Worm (Caenorhabditis elegans) whole organism, L1 larva: ENCODE data around the gene irld-38.

Source experiments
- C04F5.9 ChIP-seq: sonication (generic microtip); optimal IDR thresholded peaks from 2 replicates; lab custom pipeline; 2016; ENCODE audit warnings: missing genetic modification characterization, missing compliant biosample characterization
- F16B12.6 ChIP-seq: fragments of 150-350 bp; optimal IDR thresholded peaks from 2 replicates; lab custom pipeline; 2014; ENCODE audit warnings: missing biosample characterization, missing genetic modification characterization
- Y116A8C.19 ChIP-seq: sonication (generic microtip); optimal IDR thresholded peaks from 2 replicates; lab custom pipeline; 2016; ENCODE audit warnings: missing compliant biosample characterization, missing genetic modification characterization, borderline replicate concordance
- alr-1 ChIP-seq: fragments of 200-800 bp; sonication (Bioruptor generic); optimal IDR thresholded peaks from 2 replicates; lab custom pipeline; 2018; ENCODE audit warnings: borderline replicate concordance, mild to moderate bottlenecking, missing genetic modification characterization, missing compliant biosample characterization
- blmp-1 ChIP-seq: fragments of 150-350 bp; optimal IDR thresholded peaks from 2 replicates; lab custom pipeline; 2014; ENCODE audit warnings: missing biosample characterization, missing genetic modification characterization
- ceh-63 ChIP-seq: fragments of 200-800 bp; sonication (Bioruptor generic); optimal IDR thresholded peaks from 2 replicates; lab custom pipeline; 2018; ENCODE audit warnings: mild to moderate bottlenecking, missing genetic modification characterization, missing compliant biosample characterization
- ceh-8 ChIP-seq: fragments of 200-800 bp; sonication (Bioruptor generic); optimal IDR thresholded peaks from 2 replicates; lab custom pipeline; 2018; ENCODE audit warnings: mild to moderate bottlenecking, missing genetic modification characterization, moderate library complexity, missing compliant biosample characterization
- ceh-82 ChIP-seq, 3 experiments: fragments of 150-350 bp in 1 of 3; sonication (generic microtip) in 2 of 3; optimal IDR thresholded peaks; 2 replicates each; lab custom pipeline; 2014 to 2017; ENCODE audit warnings: missing biosample characterization in 3 of 3, missing genetic modification characterization in 3 of 3
- ces-1 ChIP-seq: fragments of 150-350 bp; optimal IDR thresholded peaks from 2 replicates; lab custom pipeline; 2014; ENCODE audit warnings: missing biosample characterization, missing genetic modification reagents, missing genetic modification characterization
- dsc-1 ChIP-seq: sonication (generic microtip); optimal IDR thresholded peaks from 2 replicates; lab custom pipeline; 2016; ENCODE audit warnings: mild to moderate bottlenecking, missing genetic modification characterization, missing compliant biosample characterization
- elt-2 ChIP-seq: sonication (generic microtip); optimal IDR thresholded peaks from 2 replicates; lab custom pipeline; 2016; ENCODE audit warnings: missing genetic modification characterization, mild to moderate bottlenecking, inconsistent platforms, missing compliant biosample characterization, missing genetic modification reagents
- fkh-8 ChIP-seq: sonication (generic microtip); optimal IDR thresholded peaks from 2 replicates; lab custom pipeline; 2016; ENCODE audit warnings: mild to moderate bottlenecking, missing genetic modification characterization, missing compliant biosample characterization
- fos-1 ChIP-seq: fragments of 150-350 bp; optimal IDR thresholded peaks from 2 replicates; lab custom pipeline; 2014; ENCODE audit warnings: missing biosample characterization, missing genetic modification characterization
- grh-1 ChIP-seq: fragments of 200-800 bp; sonication (Bioruptor generic); IDR thresholded peaks from 2 replicates; pipeline ENCODE4 v1.3.6; 2022; ENCODE audit warnings: missing genetic modification reagents, missing genetic modification characterization, missing compliant biosample characterization
- hlh-17 ChIP-seq: fragments of 200-800 bp; sonication (Bioruptor generic); optimal IDR thresholded peaks from 2 replicates; lab custom pipeline; 2018; ENCODE audit warnings: missing genetic modification characterization, mild to moderate bottlenecking, missing compliant biosample characterization, moderate library complexity, borderline replicate concordance
- hlh-4 ChIP-seq: sonication (generic microtip); optimal IDR thresholded peaks from 2 replicates; lab custom pipeline; 2016; ENCODE audit warnings: mild to moderate bottlenecking, missing genetic modification characterization, missing compliant biosample characterization
- jun-1 ChIP-seq: fragments of 150-350 bp; optimal IDR thresholded peaks from 2 replicates; lab custom pipeline; 2014; ENCODE audit warnings: missing biosample characterization, missing genetic modification reagents, missing genetic modification characterization
- lin-13 ChIP-seq: fragments of 150-350 bp; optimal IDR thresholded peaks from 2 replicates; lab custom pipeline; 2014; ENCODE audit warnings: missing biosample characterization, missing genetic modification reagents, missing genetic modification characterization
- lin-35 ChIP-seq, 2 experiments: fragments of 150-350 bp; optimal IDR thresholded peaks; 2 replicates each; lab custom pipeline; 2014; ENCODE audit warnings: missing biosample characterization in 2 of 2, missing genetic modification characterization in 2 of 2, missing genetic modification reagents in 2 of 2
- lin-39 ChIP-seq: fragments of 150-350 bp; optimal IDR thresholded peaks from 2 replicates; lab custom pipeline; 2014; ENCODE audit warnings: missing biosample characterization, missing genetic modification reagents, missing genetic modification characterization
- lir-3 ChIP-seq: sonication (generic microtip); optimal IDR thresholded peaks from 2 replicates; lab custom pipeline; 2016; ENCODE audit warnings: mild to moderate bottlenecking, missing genetic modification characterization, moderate library complexity, missing compliant biosample characterization; ENCODE audit not compliant: poor library complexity
- lsy-2 ChIP-seq, 2 experiments: fragments of 150-350 bp; optimal IDR thresholded peaks; 2 replicates each; lab custom pipeline; 2014; ENCODE audit warnings: missing biosample characterization in 2 of 2, missing genetic modification characterization in 2 of 2
- mdl-1 ChIP-seq, 2 experiments: fragments of 150-350 bp; optimal IDR thresholded peaks; 2 replicates each; lab custom pipeline; 2014 to 2017; ENCODE audit warnings: missing biosample characterization in 2 of 2, missing genetic modification characterization in 2 of 2, inconsistent platforms in 1 of 2
- nhr-11 ChIP-seq: fragments of 150-350 bp; optimal IDR thresholded peaks from 2 replicates; lab custom pipeline; 2014; ENCODE audit warnings: missing biosample characterization, missing genetic modification characterization
- nhr-71 ChIP-seq: sonication (generic microtip); optimal IDR thresholded peaks from 2 replicates; lab custom pipeline; 2016; ENCODE audit warnings: mild to moderate bottlenecking, missing genetic modification characterization, moderate library complexity, missing compliant biosample characterization
- nhr-84 ChIP-seq: sonication (generic microtip); optimal IDR thresholded peaks from 2 replicates; lab custom pipeline; 2017; ENCODE audit warnings: missing biosample characterization, missing genetic modification characterization
- nhr-85 ChIP-seq: sonication (generic microtip); peaks from one replicate; lab custom pipeline; 2016; ENCODE audit warnings: missing genetic modification characterization, inconsistent platforms, missing compliant biosample characterization
- pag-3 ChIP-seq: sonication (generic microtip); optimal IDR thresholded peaks from 2 replicates; lab custom pipeline; 2017; ENCODE audit warnings: missing genetic modification characterization, mild to moderate bottlenecking, missing compliant biosample characterization, antibody characterized with exemption, borderline replicate concordance; ENCODE audit not compliant: insufficient read depth
- pqm-1 ChIP-seq: sonication (generic microtip); optimal IDR thresholded peaks from 3 replicates; lab custom pipeline; 2017; ENCODE audit warnings: missing biosample characterization, missing genetic modification characterization
- rnt-1 ChIP-seq: sonication (generic microtip); optimal IDR thresholded peaks from 2 replicates; lab custom pipeline; 2016; ENCODE audit warnings: mild to moderate bottlenecking, missing genetic modification characterization, moderate library complexity, missing compliant biosample characterization
- snpc-4 ChIP-seq: fragments of 150-350 bp; optimal IDR thresholded peaks from 2 replicates; lab custom pipeline; 2014; ENCODE audit warnings: missing biosample characterization, missing genetic modification characterization
- sptf-1 ChIP-seq: fragments of 150-350 bp; optimal IDR thresholded peaks from 2 replicates; lab custom pipeline; 2014; ENCODE audit warnings: missing biosample characterization, missing genetic modification characterization
- sup-37 ChIP-seq: fragments of 200-800 bp; sonication (Bioruptor generic); optimal IDR thresholded peaks from 2 replicates; lab custom pipeline; 2018; ENCODE audit warnings: mild to moderate bottlenecking, missing genetic modification characterization, missing compliant biosample characterization
- swsn-7 ChIP-seq: sonication (generic microtip); optimal IDR thresholded peaks from 2 replicates; lab custom pipeline; 2016; ENCODE audit warnings: missing genetic modification characterization, missing compliant biosample characterization
- unc-130 ChIP-seq: fragments of 150-350 bp; optimal IDR thresholded peaks from 2 replicates; lab custom pipeline; 2017; ENCODE audit warnings: missing biosample characterization, missing genetic modification characterization, inconsistent platforms
- unc-30 ChIP-seq: sonication (generic microtip); optimal IDR thresholded peaks from 2 replicates; lab custom pipeline; 2017; ENCODE audit warnings: missing biosample characterization, missing genetic modification characterization
- unc-62 ChIP-seq: fragments of 150-350 bp; optimal IDR thresholded peaks from 2 replicates; lab custom pipeline; 2014; ENCODE audit warnings: missing biosample characterization, missing genetic modification reagents, missing genetic modification characterization
- unc-98 ChIP-seq: fragments of 200-800 bp; sonication (Bioruptor generic); IDR thresholded peaks from 2 replicates; pipeline ENCODE4 v1.3.6; 2022; ENCODE audit warnings: missing genetic modification characterization, missing compliant biosample characterization
- vab-15 ChIP-seq: sonication (generic microtip); optimal IDR thresholded peaks from 2 replicates; lab custom pipeline; 2017; ENCODE audit warnings: missing genotype, mild to moderate bottlenecking, missing genetic modification characterization, missing compliant biosample characterization
- zip-4 ChIP-seq: fragments of 200-800 bp; sonication (Bioruptor generic); optimal IDR thresholded peaks from 2 replicates; lab custom pipeline; 2018; ENCODE audit warnings: mild to moderate bottlenecking, missing genetic modification characterization, moderate library complexity, missing compliant biosample characterization
- ztf-11 ChIP-seq, 2 experiments: sonication (generic microtip); optimal IDR thresholded peaks; 2 replicates each; lab custom pipeline; 2016 to 2017; ENCODE audit warnings: missing genetic modification characterization in 2 of 2, missing biosample characterization in 1 of 2, missing compliant biosample characterization in 1 of 2

Gene irld-38

DNA sequence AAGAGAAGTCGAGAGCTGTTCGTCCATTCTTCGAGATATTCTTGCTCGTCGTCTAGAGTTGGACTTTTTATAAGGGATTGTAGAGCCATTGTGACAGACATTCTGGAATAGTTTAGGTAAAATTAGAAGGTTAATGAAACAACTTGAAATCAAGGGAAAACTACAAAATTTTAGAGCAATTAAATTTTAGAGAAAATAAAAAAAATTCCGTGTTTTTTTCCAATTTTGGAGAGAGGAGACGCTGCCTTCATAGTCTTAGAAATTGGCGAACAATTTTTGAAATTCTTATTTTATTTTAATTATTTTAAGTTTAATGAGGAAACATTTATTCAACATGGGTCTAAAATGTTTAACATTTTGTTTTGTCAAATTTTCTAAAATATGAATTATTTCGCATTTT lies 39.3 kb upstream of the irld-38 start, which contains the start of gene C50H11.13:
Gene C50H11.13, minus strand, starts transcription at position 101 of the 400 bp plus-strand sequence.
- TF ChIP-seq ceh-63 (GFP tag; lab: Kevin White, UChicago) (no peak), lir-3 (tag; lab: Kevin White, UChicago) (no peak), snpc-4 (tag; lab: Kevin White, UChicago) (no peak), unc-62 (GFP tag; lab: Kevin White, UChicago) (no peak), ztf-11 (tag; optimal IDR thresholded peaks at IDR 0.05; lab: Kevin White, UChicago) (no peak), lin-35 (GFP tag; optimal IDR thresholded peaks at IDR 0.05; lab: Kevin White, UChicago) (no peak), nhr-85 (tag; lab: Kevin White, UChicago) (no peak), rnt-1 (no peak), C04F5.9 (tag; lab: Kevin White, UChicago) (no peak), pag-3 (tag; lab: Kevin White, UChicago) (no peak), dsc-1 (no peak), alr-1 (tag; lab: Kevin White, UChicago) (no peak), sup-37 (GFP tag; lab: Kevin White, UChicago) (no peak), zip-4 (GFP tag; lab: Kevin White, UChicago) (no peak), ceh-8 (no peak), blmp-1 (tag; lab: Kevin White, UChicago) (no peak), lin-39 (no peak), nhr-71 (tag; lab: Kevin White, UChicago) (no peak), ces-1 (GFP tag; lab: Kevin White, UChicago) (no peak), nhr-11 (tag; lab: Kevin White, UChicago) (no peak)
- TF ChIP-seq, all 84 proteins: peak for 0

DNA sequence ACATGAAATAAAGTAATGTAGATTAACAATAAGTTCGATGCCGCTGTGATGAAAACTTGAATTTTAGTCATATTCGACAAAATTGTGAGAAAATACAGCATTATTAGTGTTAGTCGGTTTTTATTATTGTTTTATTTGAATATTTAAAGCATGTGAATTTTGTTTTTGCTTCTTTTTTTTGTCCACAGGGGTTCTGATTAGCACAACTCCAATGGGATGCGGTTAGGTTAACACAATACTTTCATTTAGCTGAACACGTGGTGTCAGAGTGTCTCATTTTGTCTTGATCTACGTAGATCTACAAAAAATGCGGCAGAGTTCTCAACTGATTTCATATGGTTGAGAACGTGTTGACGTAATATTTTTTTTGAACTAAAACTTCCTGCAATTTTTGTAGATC lies 36.9 kb upstream of the irld-38 start, which contains the start of gene str-40:
Gene str-40, minus strand, starts transcription at position 101 of the 400 bp plus-strand sequence.
- no peak for TF ChIP-seq mdl-1 (tag; optimal IDR thresholded peaks at IDR 0.05; lab: Kevin White, UChicago)
- no peak for TF ChIP-seq elt-2 (tag; lab: Kevin White, UChicago)
- TF ChIP-seq lir-3 (tag; lab: Kevin White, UChicago) = no peak
- no peak for TF ChIP-seq ceh-82 (tag; optimal IDR thresholded peaks at IDR 0.05; lab: Kevin White, UChicago)
- no peak for TF ChIP-seq unc-62 (GFP tag; lab: Kevin White, UChicago)
- no peak for TF ChIP-seq vab-15 (tag; lab: Kevin White, UChicago)
- no peak for TF ChIP-seq dsc-1
- TF ChIP-seq lin-13 (GFP tag; lab: Kevin White, UChicago) = no peak
- TF ChIP-seq swsn-7 (tag; lab: Kevin White, UChicago) = no peak
- TF ChIP-seq fos-1 (tag; lab: Kevin White, UChicago) = no peak
- no peak for TF ChIP-seq grh-1
- TF ChIP-seq, all 84 proteins: peak for 0

DNA sequence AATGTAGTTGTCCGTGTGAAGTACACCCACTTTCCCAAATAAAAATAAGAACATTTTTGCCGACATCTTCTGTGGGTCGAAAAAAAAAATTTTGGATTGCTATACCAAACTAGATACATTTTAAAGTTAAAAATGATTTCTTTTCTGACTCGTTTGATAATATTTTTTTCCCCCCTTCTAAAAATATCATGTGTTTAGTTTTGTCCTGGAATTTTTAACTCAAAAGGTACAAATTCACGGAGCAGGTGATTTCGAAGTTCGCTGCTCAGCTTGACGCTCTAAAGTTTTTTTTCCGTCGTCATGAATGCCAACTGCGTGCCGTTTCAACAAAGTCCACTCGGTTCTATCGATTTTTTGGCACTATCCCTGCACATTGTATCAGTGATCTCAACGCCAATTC lies 33.7 kb upstream of the irld-38 start, which contains the start of gene srh-185:
Gene srh-185, plus strand, starts transcription at position 301 of the 400 bp plus-strand sequence.
- TF ChIP-seq mdl-1 (tag; optimal IDR thresholded peaks at IDR 0.05; lab: Kevin White, UChicago) = no peak
- no peak for TF ChIP-seq unc-30 (tag; lab: Kevin White, UChicago)
- no peak for TF ChIP-seq nhr-84 (tag; lab: Kevin White, UChicago)
- no peak for TF ChIP-seq unc-130 (tag; lab: Kevin White, UChicago)
- no peak for TF ChIP-seq fkh-8 (tag; lab: Kevin White, UChicago)
- no peak for TF ChIP-seq sptf-1 (tag; lab: Kevin White, UChicago)
- no peak for TF ChIP-seq jun-1
- TF ChIP-seq pag-3 (tag; lab: Kevin White, UChicago) = no peak
- TF ChIP-seq Y116A8C.19 (tag; lab: Kevin White, UChicago) = no peak
- TF ChIP-seq hlh-4 (tag; lab: Kevin White, UChicago) = no peak
- no peak for TF ChIP-seq ztf-11 (tag; optimal IDR thresholded peaks at IDR 0.05; lab: Kevin White, UChicago)
- TF ChIP-seq F16B12.6 (tag; lab: Kevin White, UChicago) = no peak
- TF ChIP-seq lin-35 (GFP tag; optimal IDR thresholded peaks at IDR 0.05; lab: Kevin White, UChicago) = no peak
- TF ChIP-seq unc-98 (GFP tag; lab: Robert Waterston, UW) = no peak
- TF ChIP-seq C04F5.9 (tag; lab: Kevin White, UChicago) = no peak
- TF ChIP-seq lsy-2 (tag; optimal IDR thresholded peaks at IDR 0.05; lab: Kevin White, UChicago) = no peak
- TF ChIP-seq hlh-17 (GFP tag; lab: Kevin White, UChicago) = no peak
- no peak for TF ChIP-seq pqm-1 (tag; lab: Kevin White, UChicago)
- no peak for TF ChIP-seq lir-3 (tag; lab: Kevin White, UChicago)
